Worm (Caenorhabditis elegans): Measurements from ENCODE around the gene C49H3.4.

DNA sequence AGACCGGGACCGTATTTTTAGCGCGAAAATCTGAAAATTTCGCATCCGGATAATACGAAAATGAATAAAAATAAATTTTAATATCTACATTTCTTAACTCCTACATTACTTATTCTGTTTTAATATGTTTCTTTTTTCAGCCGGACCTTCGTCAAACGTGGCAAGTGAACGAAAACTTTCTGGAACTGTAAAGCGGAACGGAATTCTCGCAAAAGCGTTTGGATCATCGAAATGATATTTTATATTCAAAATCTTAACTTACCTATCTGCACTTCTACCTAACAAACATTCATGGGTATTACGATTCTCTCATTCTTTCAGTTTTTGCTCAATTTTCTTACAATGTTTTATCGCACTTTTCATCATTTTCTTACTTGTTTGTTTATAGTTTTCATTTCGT lies 8.4 kb upstream of the C49H3.4 start:
- no peak for TF ChIP-seq tbx-37 (GFP tag; conservative IDR thresholded peaks at IDR 0.05)
- TF ChIP-seq aly-1 (tag; optimal IDR thresholded peaks at IDR 0.05) = no peak
